Worm (Caenorhabditis elegans) whole organism, mixed stage, embryonic: Measurements from ENCODE around the gene fbxb-43.

ENCODE experiments used
- ceh-39 ChIP-seq: fragments of 150-350 bp; optimal IDR thresholded peaks from 2 replicates; lab custom pipeline; 2014; ENCODE audit warnings: missing biosample characterization, missing genetic modification characterization
- lin-13 ChIP-seq: fragments of 150-350 bp; optimal IDR thresholded peaks from 2 replicates; lab custom pipeline; 2014; ENCODE audit warnings: missing biosample characterization, missing genetic modification characterization
- lsy-2 ChIP-seq: fragments of 150-350 bp; optimal IDR thresholded peaks from 2 replicates; lab custom pipeline; 2014; ENCODE audit warnings: missing biosample characterization, missing genetic modification characterization
- mep-1 ChIP-seq: fragments of 150-350 bp; optimal IDR thresholded peaks from 2 replicates; lab custom pipeline; 2017; ENCODE audit warnings: missing biosample characterization, missing genetic modification reagents, missing genetic modification characterization, inconsistent platforms
- snpc-4 ChIP-seq: fragments of 150-350 bp; optimal IDR thresholded peaks from 2 replicates; lab custom pipeline; 2014; ENCODE audit warnings: missing biosample characterization, missing genetic modification characterization
- tbx-8 ChIP-seq: fragments of 200-800 bp; sonication (Bioruptor generic); optimal IDR thresholded peaks from 2 replicates; lab custom pipeline; 2018; ENCODE audit warnings: mild to moderate bottlenecking, missing genetic modification characterization, moderate library complexity, missing compliant biosample characterization
- unc-62 ChIP-seq: fragments of 150-350 bp; optimal IDR thresholded peaks from 2 replicates; lab custom pipeline; 2014; ENCODE audit warnings: missing biosample characterization, missing genetic modification reagents, missing genetic modification characterization
- zip-8 ChIP-seq: fragments of 150-350 bp; optimal IDR thresholded peaks from 2 replicates; lab custom pipeline; 2014; ENCODE audit warnings: missing biosample characterization, missing genetic modification characterization
- ztf-11 ChIP-seq: fragments of 150-350 bp; optimal IDR thresholded peaks from 2 replicates; lab custom pipeline; 2014; ENCODE audit warnings: missing biosample characterization, missing genetic modification characterization

- TF ChIP-seq unc-62 (GFP tag; lab: Kevin White, UChicago) (no peak), lsy-2 (tag; lab: Kevin White, UChicago) (no peak), mep-1 (tag; lab: Kevin White, UChicago) (no peak), lin-13 (tag; lab: Kevin White, UChicago) (no peak), ceh-39 (tag; lab: Kevin White, UChicago) (no peak), snpc-4 (tag; lab: Kevin White, UChicago) (no peak), zip-8 (no peak), ztf-11 (tag; lab: Kevin White, UChicago) (no peak), tbx-8 (no peak)
Observed at ce11 chrII:1545625-1546024, 9.6 kb downstream of the fbxb-43 start, which contains the start of gene K05F6.12.
